Worm (Caenorhabditis elegans): ENCODE results near the gene set-3.

- TF ChIP-seq W03F9.2 (tag; optimal IDR thresholded peaks at IDR 0.05), result no peak
- TF ChIP-seq him-1 (tag; optimal IDR thresholded peaks at IDR 0.05), result no peak
Measured at ce11 chrIII:9697886-9698285, 3.5 kb upstream of the set-3 start.
